Worm (Caenorhabditis elegans): ENCODE results near the gene W06A7.4.
A peak's percentile ranks its signal among the peaks of the same experiment; 100 is the strongest.

Gene W06A7.4

DNA sequence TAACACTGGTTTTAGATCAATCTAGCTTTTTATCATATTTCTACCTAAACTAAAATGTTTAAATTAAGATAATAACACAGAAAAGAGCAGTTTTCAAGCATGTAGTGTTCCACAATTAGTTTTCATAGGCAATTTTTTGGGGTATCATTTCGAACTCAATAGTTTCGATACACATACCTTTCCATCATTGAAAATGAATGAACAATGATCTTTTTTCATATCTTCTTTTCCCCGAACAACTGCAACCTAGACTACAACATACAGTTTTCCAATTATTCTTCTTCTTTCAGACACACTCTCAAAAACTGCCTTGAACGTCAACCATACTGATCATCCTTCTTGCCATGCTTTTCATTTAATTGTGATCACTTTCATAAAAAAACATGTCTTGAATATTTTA is at the start of gene W06A7.4:
Gene W06A7.4 (plus strand): TSS at position 301 of the 400 bp plus-strand sequence.
- no peak for TF ChIP-seq nhr-237 (tag; optimal IDR thresholded peaks at IDR 0.05)
- TF ChIP-seq pha-4 (tag; optimal IDR thresholded peaks at IDR 0.05), result no peak
- no peak for TF ChIP-seq nhr-67 (tag; optimal IDR thresholded peaks at IDR 0.05)
- no peak for TF ChIP-seq elt-2 (tag; optimal IDR thresholded peaks at IDR 0.05)
- TF ChIP-seq lin-15B (tag; optimal IDR thresholded peaks at IDR 0.05), result no peak
- TF ChIP-seq ceh-16 (tag; optimal IDR thresholded peaks at IDR 0.05), result no peak
- no peak for TF ChIP-seq hmg-11 (tag; optimal IDR thresholded peaks at IDR 0.05)
- no peak for TF ChIP-seq eor-1 (tag; optimal IDR thresholded peaks at IDR 0.05)
- TF ChIP-seq nhr-77 (tag; optimal IDR thresholded peaks at IDR 0.05), result no peak
- TF ChIP-seq ceh-9 (tag; optimal IDR thresholded peaks at IDR 0.05), result no peak
- no peak for TF ChIP-seq nhr-23 (tag; optimal IDR thresholded peaks at IDR 0.05)
- no peak for TF ChIP-seq fos-1 (tag; optimal IDR thresholded peaks at IDR 0.05)
- no peak for TF ChIP-seq egl-5 (tag; optimal IDR thresholded peaks at IDR 0.05)
- TF ChIP-seq ztf-11 (tag; optimal IDR thresholded peaks at IDR 0.05), result no peak
- TF ChIP-seq aly-2 (tag; optimal IDR thresholded peaks at IDR 0.05), result no peak
- TF ChIP-seq R02D3.7 (tag; optimal IDR thresholded peaks at IDR 0.05), result no peak
- TF ChIP-seq snpc-4 (tag; optimal IDR thresholded peaks at IDR 0.05), result no peak

ce11 chrV:14779644-14780043 is 44.6 kb upstream of the W06A7.4 start, which contains the start of the genes scrm-7 and Y50E8A.10:
Gene scrm-7 (minus strand): TSS chrV:14779744.
Gene Y50E8A.10 (plus strand): TSS chrV:14779996.
- TF ChIP-seq nhr-25 (tag; optimal IDR thresholded peaks at IDR 0.05), result no peak
- no peak for TF ChIP-seq lsy-12 (tag; optimal IDR thresholded peaks at IDR 0.05)
- TF ChIP-seq ceh-28 (tag; optimal IDR thresholded peaks at IDR 0.05), result no peak

DNA sequence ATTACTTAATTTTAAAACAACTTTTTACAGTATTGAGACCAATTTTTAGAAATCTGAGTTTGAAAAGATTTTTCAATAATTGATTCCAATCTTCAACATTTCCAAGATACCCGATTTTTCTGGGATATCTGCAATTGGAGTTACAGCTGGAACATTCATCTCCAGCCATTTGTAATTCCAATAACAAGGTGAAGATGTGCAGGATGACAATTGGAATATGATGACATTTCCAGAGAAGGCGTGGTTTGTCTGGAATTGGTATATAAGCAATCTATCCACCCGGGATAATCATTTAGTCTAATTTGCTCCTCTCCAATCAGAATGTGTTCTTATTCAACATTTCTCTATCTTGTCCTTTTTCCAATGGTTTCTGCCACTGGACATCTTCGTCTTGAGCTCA is 43.1 kb upstream of the W06A7.4 start, which contains the start of gene Y50E8A.11:
Gene Y50E8A.11 (plus strand): TSS at position 301 of the 400 bp plus-strand sequence.
- no peak for TF ChIP-seq fkh-10 (GFP tag; optimal IDR thresholded peaks at IDR 0.05)
- no peak for TF ChIP-seq nhr-77 (tag; optimal IDR thresholded peaks at IDR 0.05)
- TF ChIP-seq mdl-1 (tag; optimal IDR thresholded peaks at IDR 0.05), result no peak
- no peak for TF ChIP-seq snpc-4 (tag; optimal IDR thresholded peaks at IDR 0.05)
- no peak for TF ChIP-seq nhr-25 (tag; optimal IDR thresholded peaks at IDR 0.05)
- no peak for TF ChIP-seq lsy-12 (tag; optimal IDR thresholded peaks at IDR 0.05)
- no peak for TF ChIP-seq unc-62 (GFP tag; optimal IDR thresholded peaks at IDR 0.05)
- TF ChIP-seq ceh-82 (tag; optimal IDR thresholded peaks at IDR 0.05), result no peak
- TF ChIP-seq ZK546.5 (tag; optimal IDR thresholded peaks at IDR 0.05), result no peak
- no peak for TF ChIP-seq ama-1 (optimal IDR thresholded peaks at IDR 0.05)
- no peak for TF ChIP-seq egl-27 (tag; optimal IDR thresholded peaks at IDR 0.05)
- no peak for TF ChIP-seq daf-12 (tag; optimal IDR thresholded peaks at IDR 0.05)
- TF ChIP-seq pha-4 (tag; optimal IDR thresholded peaks at IDR 0.05), result no peak
- no peak for TF ChIP-seq pqm-1 (tag; optimal IDR thresholded peaks at IDR 0.05)
- TF ChIP-seq nhr-237 (tag; optimal IDR thresholded peaks at IDR 0.05), result no peak
- TF ChIP-seq nhr-11 (tag; optimal IDR thresholded peaks at IDR 0.05), result no peak

DNA sequence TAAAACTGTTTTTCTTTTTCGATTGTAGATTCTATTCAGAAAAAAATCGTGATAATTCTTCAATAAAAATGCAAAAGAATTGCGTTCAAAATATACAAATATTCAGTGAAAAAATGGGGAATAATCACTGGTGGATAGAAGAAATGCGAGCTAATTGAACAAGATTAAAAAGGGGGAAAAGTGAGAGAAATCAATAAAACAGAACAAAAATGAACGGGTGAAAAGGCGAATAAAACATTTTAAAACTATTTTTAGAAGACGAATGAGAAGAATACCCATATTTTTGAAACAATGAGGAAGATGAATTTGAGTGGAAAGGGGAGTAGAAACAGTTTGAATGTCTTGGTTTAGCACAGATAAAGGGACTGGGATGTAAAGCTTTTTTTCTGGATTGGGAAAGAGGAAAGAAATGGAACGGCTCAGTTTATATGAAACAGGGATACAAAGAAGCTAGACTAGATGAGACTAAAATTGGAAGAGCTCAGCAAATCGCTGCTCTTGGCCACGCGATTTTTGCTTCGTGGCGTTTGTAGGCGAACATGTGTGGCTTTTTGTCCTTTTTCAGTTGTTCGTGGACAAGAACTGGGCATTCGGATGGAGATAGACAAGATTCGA is 40.0 kb upstream of the W06A7.4 start, which contains the start of gene Y50E8A.12:
Gene Y50E8A.12 (minus strand): TSS at position 51 of the 615 bp plus-strand sequence.
- TF ChIP-seq mml-1 (tag; optimal IDR thresholded peaks at IDR 0.05) (no peak), nhr-25 (tag; optimal IDR thresholded peaks at IDR 0.05) (no peak), fkh-10 (GFP tag; optimal IDR thresholded peaks at IDR 0.05) (no peak), unc-39 (tag; optimal IDR thresholded peaks at IDR 0.05) (no peak), eor-1 (tag; optimal IDR thresholded peaks at IDR 0.05) (no peak), lsy-12 (tag; optimal IDR thresholded peaks at IDR 0.05) (no peak), elt-3 (tag; optimal IDR thresholded peaks at IDR 0.05) (no peak)

ce11 chrV:14784787-14785186 is 39.4 kb upstream of the W06A7.4 start:
- TF ChIP-seq nfya-1 (tag; optimal IDR thresholded peaks at IDR 0.05; ENCODE audit: insufficient read depth), result peak; percentile 91
- TF ChIP-seq elt-3 (tag; optimal IDR thresholded peaks at IDR 0.05), result no peak

All from whole organism, L3 larva.